Fruit fly (Drosophila melanogaster): ENCODE results near the gene Diap1.

Diap1 gene

dm6 chr3L:16001164-16001679 lies 49.6 kb downstream of the Diap1 start (continued):
- no peak for TF ChIP-seq dati (GFP tag; IDR thresholded peaks at IDR 0.05)
- no peak for TF ChIP-seq CG14965 (GFP tag; optimal IDR thresholded peaks at IDR 0.05; ENCODE audit: borderline replicate concordance)
- TF ChIP-seq Spps (tag; optimal IDR thresholded peaks at IDR 0.05): no peak
- peak; percentile 85 for TF ChIP-seq her (GFP tag; optimal IDR thresholded peaks at IDR 0.05)
- TF ChIP-seq phol (tag; optimal IDR thresholded peaks at IDR 0.05): peak; percentile 64
- TF ChIP-seq CG15696 (tag; optimal IDR thresholded peaks at IDR 0.05): peak; percentile 13
- TF ChIP-seq Sry-β (GFP tag; optimal IDR thresholded peaks at IDR 0.05): no peak
- no peak for TF ChIP-seq CG13123 (GFP tag; optimal IDR thresholded peaks at IDR 0.05)
- TF ChIP-seq CG10431 (GFP tag; optimal IDR thresholded peaks at IDR 0.05): no peak
- peak; percentile 61; the same call in 1 of the 2 replicates for TF ChIP-seq danr (GFP tag; IDR thresholded peaks at IDR 0.05)
- no peak for TF ChIP-seq NC2α (GFP tag; optimal IDR thresholded peaks at IDR 0.05)
- peak; percentile 79 for TF ChIP-seq CG11504 (tag; optimal IDR thresholded peaks at IDR 0.05)
- no peak for TF ChIP-seq Ets65A (GFP tag)
- TF ChIP-seq nerfin-1 (tag; optimal IDR thresholded peaks at IDR 0.05): peak; percentile 45
- peak; percentile 56; the same call in 2 of the 3 replicates for TF ChIP-seq CG14050 (GFP tag; IDR thresholded peaks at IDR 0.05)
- TF ChIP-seq CG14014 (GFP tag; IDR thresholded peaks at IDR 0.05): peak; percentile 75
- no peak for TF ChIP-seq bbx (GFP tag; IDR thresholded peaks at IDR 0.05; ENCODE audit: partially characterized antibody)
- peak; percentile 75 for TF ChIP-seq Mad (GFP tag; optimal IDR thresholded peaks at IDR 0.05)
- peak; percentile 60 for TF ChIP-seq pb (GFP tag; optimal IDR thresholded peaks at IDR 0.05)
- peak; percentile 31 for TF ChIP-seq CG6813 (GFP tag; optimal IDR thresholded peaks at IDR 0.05)
- TF ChIP-seq Dek (tag; optimal IDR thresholded peaks at IDR 0.05): peak; percentile 88
- TF ChIP-seq tll (GFP tag; optimal IDR thresholded peaks at IDR 0.05): no peak
- TF ChIP-seq Myb (GFP tag; optimal IDR thresholded peaks at IDR 0.05): peak; percentile 59
- TF ChIP-seq Chrac-16 (GFP tag; optimal IDR thresholded peaks at IDR 0.05): peak; percentile 75
- no peak for TF ChIP-seq HLHmδ (GFP tag; optimal IDR thresholded peaks at IDR 0.05)
- no peak for TF ChIP-seq ase (GFP tag; IDR thresholded peaks at IDR 0.05)
- no peak for TF ChIP-seq yki (optimal IDR thresholded peaks at IDR 0.05)
- TF ChIP-seq Eip74EF (GFP tag; optimal IDR thresholded peaks at IDR 0.05): peak in 1 of 2 experiments; percentile 77
- TF ChIP-seq NC2β (GFP tag; optimal IDR thresholded peaks at IDR 0.05): peak; percentile 54
- peak in 1 of 2 experiments; percentile 45 for TF ChIP-seq insv (GFP tag; optimal IDR thresholded peaks at IDR 0.05)
- peak; percentile 79 for TF ChIP-seq schlank (tag; optimal IDR thresholded peaks at IDR 0.05)
- peak; percentile 74 for TF ChIP-seq CG13775 (GFP tag; optimal IDR thresholded peaks at IDR 0.05)
- peak; percentile 59 for TF ChIP-seq CG18262 (tag; optimal IDR thresholded peaks at IDR 0.05)
- peak; percentile 90 for TF ChIP-seq CG3281 (GFP tag; optimal IDR thresholded peaks at IDR 0.05)
- TF ChIP-seq Awh (GFP tag; IDR thresholded peaks at IDR 0.05): no peak
- TF ChIP-seq stc (GFP tag; IDR thresholded peaks at IDR 0.05): peak; percentile 66
- TF ChIP-seq corto (GFP tag; optimal IDR thresholded peaks at IDR 0.05): peak; percentile 25
- no peak for TF ChIP-seq zen2 (GFP tag; IDR thresholded peaks at IDR 0.05; ENCODE audit: partially characterized antibody)
- TF ChIP-seq Max (GFP tag; optimal IDR thresholded peaks at IDR 0.05): peak; percentile 37
- TF ChIP-seq Vsx1 (GFP tag; optimal IDR thresholded peaks at IDR 0.05): peak; percentile 52
- TF ChIP-seq jumu (GFP tag; optimal IDR thresholded peaks at IDR 0.05): peak; percentile 56
- peak; percentile 92 for TF ChIP-seq Atf6 (GFP tag; IDR thresholded peaks at IDR 0.05)
- no peak for TF ChIP-seq CG15479 (GFP tag; optimal IDR thresholded peaks at IDR 0.05)
- TF ChIP-seq CG12219 (GFP tag; optimal IDR thresholded peaks at IDR 0.05): peak; percentile 68
- TF ChIP-seq Usf (GFP tag; optimal IDR thresholded peaks at IDR 0.05): peak; percentile 55
- TF ChIP-seq CG7357 (GFP tag; IDR thresholded peaks at IDR 0.05): 0 out of 3 replicates have a peak, but pooled peaks have one; percentile 47
- TF ChIP-seq CG11560 (tag; IDR thresholded peaks at IDR 0.05): no peak
- TF ChIP-seq nmo (GFP tag; optimal IDR thresholded peaks at IDR 0.05): peak; percentile 77
- peak; percentile 62 for TF ChIP-seq CG31441 (GFP tag; IDR thresholded peaks at IDR 0.05)
- peak; percentile 82 for TF ChIP-seq CG13424 (tag; optimal IDR thresholded peaks at IDR 0.05)
